Fruit fly (Drosophila melanogaster) whole organism, adult: ENCODE data around the gene CG42449.

Experiments
- CG14711 ChIP-seq: fragments of 200-800 bp; sonication (Bioruptor generic); optimal IDR thresholded peaks from 2 replicates; lab custom pipeline; 2018; ENCODE audit warnings: missing biosample characterization, mild to moderate bottlenecking, missing genetic modification characterization, moderate library complexity
- CG1620 ChIP-seq: fragments of 200-800 bp; sonication (Bioruptor generic); optimal IDR thresholded peaks from 2 replicates; lab custom pipeline; 2016; ENCODE audit warnings: missing biosample characterization, missing genetic modification characterization
- CG7045 ChIP-seq: fragments of 200-800 bp; sonication (Bioruptor generic); optimal IDR thresholded peaks from 2 replicates; lab custom pipeline; 2017; ENCODE audit warnings: missing biosample characterization, mild to moderate bottlenecking, missing genetic modification characterization
- CG7101 ChIP-seq: fragments of 200-800 bp; sonication (Bioruptor generic); optimal IDR thresholded peaks from 2 replicates; lab custom pipeline; 2018; ENCODE audit warnings: missing biosample characterization, mild to moderate bottlenecking, missing genetic modification characterization, moderate library complexity
- Clk ChIP-seq: fragments of 200-800 bp; sonication (Bioruptor generic); optimal IDR thresholded peaks from 2 replicates; lab custom pipeline; 2017; ENCODE audit warnings: missing biosample characterization, missing genetic modification characterization
- Crg-1 ChIP-seq: fragments of 200-800 bp; sonication (Bioruptor generic); optimal IDR thresholded peaks from 2 replicates; lab custom pipeline; 2016; ENCODE audit warnings: missing biosample characterization, missing genetic modification characterization
- Mnt ChIP-seq: fragments of 200-800 bp; sonication (Bioruptor generic); optimal IDR thresholded peaks from 2 replicates; lab custom pipeline; 2016; ENCODE audit warnings: missing biosample characterization, mild to moderate bottlenecking, missing genetic modification characterization
- bab1 ChIP-seq: fragments of 200-800 bp; sonication (Bioruptor generic); optimal IDR thresholded peaks from 3 replicates; lab custom pipeline; 2019; ENCODE audit warnings: missing biosample characterization, mild to moderate bottlenecking, missing genetic modification characterization, moderate library complexity
- cnc ChIP-seq, 2 experiments: fragments of >200 bp; optimal IDR thresholded peaks; 2 replicates each; lab custom pipeline; 2017
- kay ChIP-seq: fragments of 200-800 bp; sonication (Bioruptor generic); peaks from one replicate; lab custom pipeline; 2016; ENCODE audit warnings: missing biosample characterization, missing genetic modification characterization, borderline replicate concordance
- ovo ChIP-seq: fragments of 200-800 bp; sonication (Bioruptor generic); optimal IDR thresholded peaks from 2 replicates; lab custom pipeline; 2016; ENCODE audit warnings: missing biosample characterization, missing genetic modification characterization

DNA sequence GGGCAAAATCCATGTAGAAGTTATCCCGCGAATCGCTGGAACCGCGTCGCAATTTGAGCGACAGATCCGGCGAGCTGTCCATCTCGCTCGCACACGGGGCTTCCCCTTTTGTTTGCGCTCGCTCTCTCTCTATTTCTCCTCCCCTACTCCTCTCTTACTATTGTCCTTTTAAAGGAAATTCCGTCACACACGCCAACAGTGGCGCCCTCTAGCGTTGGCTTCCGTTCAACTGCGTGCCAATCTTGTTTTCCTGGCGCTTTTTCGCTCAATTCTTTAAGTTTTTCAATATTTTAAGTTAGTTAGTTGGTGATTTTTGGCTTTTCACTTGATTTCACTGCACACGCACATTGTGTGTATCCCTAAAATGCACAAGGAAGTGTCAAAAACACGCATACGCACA lies 21.1 kb upstream of the CG42449 start:
- TF ChIP-seq Clk (GFP tag; lab: Kevin White, UChicago): no peak
- no peak for TF ChIP-seq ovo (GFP tag; lab: Kevin White, UChicago)
- TF ChIP-seq CG7045 (GFP tag; lab: Kevin White, UChicago): no peak
- TF ChIP-seq bab1: no peak
- TF ChIP-seq Crg-1: no peak
- no peak for TF ChIP-seq CG1620
- no peak for TF ChIP-seq Mnt (GFP tag; lab: Kevin White, UChicago)
- no peak for TF ChIP-seq kay (GFP tag; lab: Kevin White, UChicago)
- TF ChIP-seq CG7101 (tag; lab: Kevin White, UChicago): no peak
- TF ChIP-seq cnc (optimal IDR thresholded peaks at IDR 0.05; lab: Kevin White, UChicago): no peak
- TF ChIP-seq CG14711 (tag; lab: Kevin White, UChicago): no peak
